Fruit fly (Drosophila melanogaster) whole organism, wandering third instar larva: Measurements from ENCODE around the gene Mst27D.
A peak's percentile ranks its signal among the peaks of the same experiment; 100 is the strongest.

Experiments used
- CG32264 ChIP-seq: fragments of 200-800 bp; sonication (Bioruptor generic); optimal IDR thresholded peaks from 2 replicates; lab custom pipeline; 2016; ENCODE audit warnings: missing biosample characterization, missing genetic modification characterization
- CG9705 ChIP-seq: fragments of 200-800 bp; sonication (Bioruptor generic); optimal IDR thresholded peaks from 2 replicates; lab custom pipeline; 2018; ENCODE audit warnings: missing biosample characterization, mild to moderate bottlenecking, missing genetic modification characterization
- CrebA ChIP-seq: fragments of 200-800 bp; sonication (Bioruptor generic); optimal IDR thresholded peaks from 2 replicates; lab custom pipeline; 2016; ENCODE audit warnings: missing biosample characterization, mild to moderate bottlenecking, missing genetic modification characterization, borderline replicate concordance
- Dfd ChIP-seq: fragments of >200 bp; optimal IDR thresholded peaks from 2 replicates; lab custom pipeline; 2017; ENCODE audit warnings: missing biosample characterization, missing genetic modification characterization
- Dif ChIP-seq: fragments of 200-275, 200-300 bp; sonication (Bioruptor generic); optimal IDR thresholded peaks from 2 replicates; lab custom pipeline; 2018; ENCODE audit warnings: missing biosample characterization, missing genetic modification characterization; ENCODE audit not compliant: partially characterized antibody
- GATAd ChIP-seq: sonication (Bioruptor generic); optimal IDR thresholded peaks from 2 replicates; lab custom pipeline; 2016; ENCODE audit warnings: missing biosample characterization, missing genetic modification characterization
- Hnf4 ChIP-seq: fragments of 200-800 bp; sonication (Bioruptor generic); optimal IDR thresholded peaks from 2 replicates; lab custom pipeline; 2016; ENCODE audit warnings: missing biosample characterization, mild to moderate bottlenecking, missing genetic modification characterization
- Hr78 ChIP-seq: fragments of >200 bp; optimal IDR thresholded peaks from 2 replicates; lab custom pipeline; 2017; ENCODE audit warnings: missing biosample characterization, missing genetic modification characterization
- Hr83 ChIP-seq: fragments of 200-300 bp; sonication (Bioruptor generic); optimal IDR thresholded peaks from 2 replicates; lab custom pipeline; 2016; ENCODE audit warnings: missing biosample characterization, mild to moderate bottlenecking, missing genetic modification characterization, moderate library complexity; ENCODE audit not compliant: poor library complexity, severe bottlenecking
- Jra ChIP-seq: sonication (Bioruptor generic); optimal IDR thresholded peaks from 2 replicates; lab custom pipeline; 2016; ENCODE audit warnings: missing biosample characterization, missing genetic modification characterization
- Mio ChIP-seq: sonication (Bioruptor generic); optimal IDR thresholded peaks from 2 replicates; lab custom pipeline; 2016; ENCODE audit warnings: missing biosample characterization, missing genetic modification characterization
- Myc ChIP-seq: fragments of >200 bp; optimal IDR thresholded peaks from 2 replicates; lab custom pipeline; 2017
- N ChIP-seq: fragments of >200 bp; optimal IDR thresholded peaks from 2 replicates; lab custom pipeline; 2018; ENCODE audit warnings: missing biosample characterization, missing external identifiers, missing genetic modification characterization
- OdsH ChIP-seq: fragments of 200-800 bp; sonication (Bioruptor generic); optimal IDR thresholded peaks from 2 replicates; lab custom pipeline; 2016; ENCODE audit warnings: missing biosample characterization, mild to moderate bottlenecking, missing genetic modification characterization
- Rel ChIP-seq, 2 experiments: fragments of 200-800 bp; sonication (Bioruptor generic) in 1 of 2; optimal IDR thresholded peaks; 2 replicates in 1 of 2; 3 replicates in 1 of 2; lab custom pipeline; 2016 to 2019; ENCODE audit warnings: mild to moderate bottlenecking in 2 of 2, missing biosample characterization in 2 of 2, missing genetic modification characterization in 2 of 2, moderate library complexity in 1 of 2
- Sp1 ChIP-seq: fragments of 200-800 bp; sonication (Bioruptor generic); optimal IDR thresholded peaks from 3 replicates; lab custom pipeline; 2019; ENCODE audit warnings: missing biosample characterization, mild to moderate bottlenecking, missing genetic modification characterization, moderate library complexity
- Vsx2 ChIP-seq: fragments of 200-300, 225-300 bp; sonication (Bioruptor generic); optimal IDR thresholded peaks from 2 replicates; lab custom pipeline; 2018; ENCODE audit warnings: missing biosample characterization, missing genetic modification characterization; ENCODE audit not compliant: partially characterized antibody
- brk ChIP-seq: fragments of 200-800 bp; sonication (Bioruptor generic); optimal IDR thresholded peaks from 2 replicates; lab custom pipeline; 2016; ENCODE audit warnings: missing biosample characterization, mild to moderate bottlenecking, missing genetic modification characterization
- dl ChIP-seq, 2 experiments: fragments of 175-275, 200-275 bp in 1 of 2; fragments of 200-275 bp in 1 of 2; sonication (Bioruptor generic); optimal IDR thresholded peaks; lab custom pipeline; 2018; ENCODE audit warnings: mild to moderate bottlenecking in 2 of 2, missing biosample characterization in 2 of 2, missing genetic modification characterization in 2 of 2, moderate library complexity in 2 of 2; ENCODE audit not compliant: partially characterized antibody in 2 of 2, insufficient read depth in 1 of 2
- dmrt93B ChIP-seq: fragments of 200-800 bp; sonication (Bioruptor generic); optimal IDR thresholded peaks from 2 replicates; lab custom pipeline; 2018; ENCODE audit warnings: missing biosample characterization, mild to moderate bottlenecking, missing genetic modification characterization
- dsf ChIP-seq: sonication (Bioruptor generic); optimal IDR thresholded peaks from 2 replicates; lab custom pipeline; 2016; ENCODE audit warnings: missing biosample characterization, missing genetic modification characterization, borderline replicate concordance
- ey ChIP-seq: fragments of 200-800 bp; sonication (Bioruptor generic); optimal IDR thresholded peaks from 2 replicates; lab custom pipeline; 2016; ENCODE audit warnings: missing biosample characterization, missing genetic modification characterization
- foxo ChIP-seq, 2 experiments: fragments of 200-800 bp; sonication (Bioruptor generic); optimal IDR thresholded peaks; 2 replicates in 1 of 2; 3 replicates in 1 of 2; lab custom pipeline; 2016 to 2017; ENCODE audit warnings: missing biosample characterization in 2 of 2, missing genetic modification characterization in 2 of 2
- fru ChIP-seq: fragments of 200-800 bp; sonication (Bioruptor generic); optimal IDR thresholded peaks from 3 replicates; lab custom pipeline; 2016; ENCODE audit warnings: missing biosample characterization, mild to moderate bottlenecking, missing genetic modification characterization
- h ChIP-seq: fragments of 200-800 bp; sonication (Bioruptor generic); optimal IDR thresholded peaks from 3 replicates; lab custom pipeline; 2016; ENCODE audit warnings: missing biosample characterization, mild to moderate bottlenecking, missing genetic modification characterization
- lola ChIP-seq: fragments of >200 bp; optimal IDR thresholded peaks from 2 replicates; lab custom pipeline; 2017; ENCODE audit warnings: missing biosample characterization, missing genetic modification characterization
- pan ChIP-seq: fragments of >200 bp; optimal IDR thresholded peaks from 2 replicates; lab custom pipeline; 2017
- psq ChIP-seq: fragments of 200-800 bp; sonication (Bioruptor generic); optimal IDR thresholded peaks from 3 replicates; lab custom pipeline; 2017; ENCODE audit warnings: missing biosample characterization, mild to moderate bottlenecking, missing genetic modification characterization, moderate library complexity
- rgr ChIP-seq: fragments of 200-800 bp; sonication (Bioruptor generic); optimal IDR thresholded peaks from 3 replicates; lab custom pipeline; 2016; ENCODE audit warnings: missing biosample characterization, mild to moderate bottlenecking, missing genetic modification characterization
- sage ChIP-seq: fragments of 200-800 bp; sonication (Bioruptor generic); optimal IDR thresholded peaks from 2 replicates; lab custom pipeline; 2016; ENCODE audit warnings: missing biosample characterization, mild to moderate bottlenecking, missing genetic modification characterization
- sv ChIP-seq: fragments of 200-800 bp; sonication (Bioruptor generic); optimal IDR thresholded peaks from 3 replicates; lab custom pipeline; 2016; ENCODE audit warnings: missing biosample characterization, missing genetic modification characterization
- tai ChIP-seq: sonication (Bioruptor generic); optimal IDR thresholded peaks from 2 replicates; lab custom pipeline; 2016; ENCODE audit warnings: missing biosample characterization, missing genetic modification characterization
- usp ChIP-seq: fragments of >200 bp; optimal IDR thresholded peaks from 2 replicates; lab custom pipeline; 2017; ENCODE audit warnings: missing biosample characterization, missing genetic modification characterization
- woc ChIP-seq: sonication (Bioruptor generic); optimal IDR thresholded peaks from 2 replicates; lab custom pipeline; 2016; ENCODE audit warnings: missing biosample characterization, mild to moderate bottlenecking, missing genetic modification characterization

The Mst27D gene

dm6 chr2L:7056189-7056926, 4.3 kb downstream of the Mst27D start, which contains the start of gene Mnn1 (continued):
- TF ChIP-seq Sp1 (GFP tag; lab: Kevin White, UChicago) (peak; percentile 51), lola (no peak), rgr (GFP tag; lab: Kevin White, UChicago) (no peak), h (GFP tag; lab: Kevin White, UChicago) (peak; percentile 82), CrebA (no peak), brk (GFP tag; lab: Kevin White, UChicago) (peak; percentile 53), Hr83 (GFP tag; lab: Kevin White, UChicago) (peak; percentile 84), dl (GFP tag; optimal IDR thresholded peaks at IDR 0.05; lab: Kevin White, UChicago; ENCODE audit: insufficient read depth in 1 of 2, partially characterized antibody in 2 of 2) (peak in 1 of 2 experiments; percentile 8), CG32264 (GFP tag; lab: Kevin White, UChicago) (no peak), Vsx2 (GFP tag; lab: Kevin White, UChicago) (peak; percentile 15), GATAd (no peak), Rel (GFP tag; optimal IDR thresholded peaks at IDR 0.05; lab: Kevin White, UChicago) (no peak), Rel (tag; optimal IDR thresholded peaks at IDR 0.05; lab: Kevin White, UChicago) (peak; percentile 86)

dm6 chr2L:7051740-7052139, 8.9 kb downstream of the Mst27D start:
- TF ChIP-seq ey (GFP tag; lab: Kevin White, UChicago) (no peak), Hnf4 (GFP tag; lab: Kevin White, UChicago) (no peak), Jra (GFP tag; lab: Kevin White, UChicago) (no peak), rgr (GFP tag; lab: Kevin White, UChicago) (no peak), woc (GFP tag; lab: Kevin White, UChicago) (no peak), Myc (no peak), CG32264 (GFP tag; lab: Kevin White, UChicago) (no peak), Hr83 (GFP tag; lab: Kevin White, UChicago) (no peak), usp (GFP tag; lab: Kevin White, UChicago) (no peak), h (GFP tag; lab: Kevin White, UChicago) (no peak), Mio (GFP tag; lab: Kevin White, UChicago) (no peak), pan (no peak), Dfd (GFP tag; lab: Kevin White, UChicago) (no peak), N (GFP tag; lab: Kevin White, UChicago) (no peak)
- TF ChIP-seq, all 38 proteins: peak for 0

dm6 chr2L:7050492-7051182, 10.0 kb downstream of the Mst27D start:
- peak; percentile 59 for TF ChIP-seq psq (GFP tag; lab: Kevin White, UChicago)
- no peak for TF ChIP-seq CG9705 (GFP tag; lab: Kevin White, UChicago)
- no peak for TF ChIP-seq Myc
- no peak for TF ChIP-seq dl (GFP tag; optimal IDR thresholded peaks at IDR 0.05; lab: Kevin White, UChicago; ENCODE audit: insufficient read depth in 1 of 2, partially characterized antibody in 2 of 2)
- peak; percentile 26 for TF ChIP-seq fru (GFP tag; lab: Kevin White, UChicago)
- TF ChIP-seq, all 38 proteins: peak for 2

- no peak for TF ChIP-seq woc (GFP tag; lab: Kevin White, UChicago)
- TF ChIP-seq Myc: no peak
- no peak for TF ChIP-seq h (GFP tag; lab: Kevin White, UChicago)
- no peak for TF ChIP-seq Dif (GFP tag; lab: Kevin White, UChicago)
- TF ChIP-seq N (GFP tag; lab: Kevin White, UChicago): no peak
Observed at dm6 chr2L:7049680-7050289, 10.9 kb downstream of the Mst27D start.

dm6 chr2L:7049009-7049647, 11.5 kb downstream of the Mst27D start:
- TF ChIP-seq lola: no peak
- peak; percentile 37 for TF ChIP-seq psq (GFP tag; lab: Kevin White, UChicago)
- TF ChIP-seq CG32264 (GFP tag; lab: Kevin White, UChicago): no peak
- no peak for TF ChIP-seq Hr78 (GFP tag; lab: Kevin White, UChicago)
- TF ChIP-seq dsf (GFP tag; lab: Kevin White, UChicago): no peak
- TF ChIP-seq OdsH: no peak
- no peak for TF ChIP-seq tai
- peak; percentile 60 for TF ChIP-seq Sp1 (GFP tag; lab: Kevin White, UChicago)
- no peak for TF ChIP-seq Myc
- no peak for TF ChIP-seq sv
- no peak for TF ChIP-seq dmrt93B
- peak in 1 of 2 experiments; percentile 39 for TF ChIP-seq dl (GFP tag; optimal IDR thresholded peaks at IDR 0.05; lab: Kevin White, UChicago; ENCODE audit: insufficient read depth in 1 of 2, partially characterized antibody in 2 of 2)
- TF ChIP-seq usp (GFP tag; lab: Kevin White, UChicago): no peak
- TF ChIP-seq sage (GFP tag; lab: Kevin White, UChicago): no peak
- TF ChIP-seq Dif (GFP tag; lab: Kevin White, UChicago): peak; percentile 60
- TF ChIP-seq CG9705 (GFP tag; lab: Kevin White, UChicago): no peak
- peak; percentile 1 to 15 for TF ChIP-seq foxo (GFP tag; optimal IDR thresholded peaks at IDR 0.05; lab: Kevin White, UChicago)
- TF ChIP-seq woc (GFP tag; lab: Kevin White, UChicago): peak; percentile 78
- peak; percentile 67 for TF ChIP-seq Hr83 (GFP tag; lab: Kevin White, UChicago)
